Fruit fly (Drosophila melanogaster): ENCODE data around the gene CYLD.

The CYLD gene

DNA sequence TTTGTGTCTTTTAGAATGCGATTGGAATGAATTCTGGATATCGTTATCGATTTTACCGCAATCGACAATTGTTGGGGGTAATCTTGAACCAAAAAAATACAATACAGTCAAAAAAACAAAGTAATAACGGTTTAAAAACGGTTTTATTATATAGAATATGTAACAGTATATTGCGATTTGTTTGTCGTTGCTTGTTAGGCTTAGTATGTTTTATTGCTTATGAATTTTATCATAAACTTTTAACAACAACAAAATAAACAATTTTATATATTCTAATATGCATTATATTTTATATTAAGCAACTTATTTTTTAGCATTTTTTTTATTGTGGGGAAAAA is at the start of gene CYLD (continued):
- TF ChIP-seq CG11085 (GFP tag; IDR thresholded peaks at IDR 0.05) (no peak), lola (GFP tag; optimal IDR thresholded peaks at IDR 0.05) (peak in 1 of 3 experiments; percentile 56), CG17359 (tag; optimal IDR thresholded peaks at IDR 0.05) (peak; percentile 77), pzg (GFP tag; optimal IDR thresholded peaks at IDR 0.05) (peak; percentile 32), yki (optimal IDR thresholded peaks at IDR 0.05) (no peak), Hr39 (optimal IDR thresholded peaks at IDR 0.05) (no peak), danr (GFP tag; IDR thresholded peaks at IDR 0.05) (no peak), run (tag; optimal IDR thresholded peaks at IDR 0.05) (no peak), CG15696 (tag; optimal IDR thresholded peaks at IDR 0.05) (peak; percentile 49), Gsc (GFP tag; IDR thresholded peaks at IDR 0.05) (no peak), psq (GFP tag; optimal IDR thresholded peaks at IDR 0.05) (no peak), ci (GFP tag; IDR thresholded peaks at IDR 0.05) (peak; percentile 83; the same call in 1 of the 3 replicates), peb (GFP tag; IDR thresholded peaks at IDR 0.05) (no peak), Abd-B (GFP tag; optimal IDR thresholded peaks at IDR 0.05) (no peak), CG12942 (GFP tag; optimal IDR thresholded peaks at IDR 0.05) (peak; percentile 60), CG12155 (GFP tag; optimal IDR thresholded peaks at IDR 0.05) (peak; percentile 41), D19B (GFP tag; optimal IDR thresholded peaks at IDR 0.05) (no peak), onecut (GFP tag; IDR thresholded peaks at IDR 0.05) (peak; percentile 59), CG7372 (GFP tag; IDR thresholded peaks at IDR 0.05) (no peak), jing (GFP tag; optimal IDR thresholded peaks at IDR 0.05) (no peak), nmo (GFP tag; optimal IDR thresholded peaks at IDR 0.05) (peak; percentile 71), CG8089 (GFP tag; optimal IDR thresholded peaks at IDR 0.05) (no peak), Mes4 (GFP tag; optimal IDR thresholded peaks at IDR 0.05) (no peak), CG17802 (tag; optimal IDR thresholded peaks at IDR 0.05) (no peak), ATbp (GFP tag; optimal IDR thresholded peaks at IDR 0.05) (peak; percentile 7), Deaf1 (tag; optimal IDR thresholded peaks at IDR 0.05) (no peak), Ets97D (GFP tag; optimal IDR thresholded peaks at IDR 0.05) (peak; percentile 25), crp (GFP tag; optimal IDR thresholded peaks at IDR 0.05) (no peak), CG10462 (GFP tag; optimal IDR thresholded peaks at IDR 0.05) (peak; percentile 24), CG8478 (optimal IDR thresholded peaks at IDR 0.05) (no peak), Dp (GFP tag; optimal IDR thresholded peaks at IDR 0.05) (peak; percentile 15), CG18764 (GFP tag; optimal IDR thresholded peaks at IDR 0.05) (peak; percentile 42), CG1602 (GFP tag; optimal IDR thresholded peaks at IDR 0.05) (peak; percentile 59), lilli (GFP tag; optimal IDR thresholded peaks at IDR 0.05) (peak; percentile 53), Antp (GFP tag; optimal IDR thresholded peaks at IDR 0.05) (no peak), D19A (tag; optimal IDR thresholded peaks at IDR 0.05) (peak; percentile 68), CG10209 (GFP tag; optimal IDR thresholded peaks at IDR 0.05) (peak; percentile 52), CG1603 (tag; optimal IDR thresholded peaks at IDR 0.05) (peak; percentile 76), sug (tag; optimal IDR thresholded peaks at IDR 0.05) (peak; percentile 49), hkb (optimal IDR thresholded peaks at IDR 0.05) (no peak), hkb (GFP tag; IDR thresholded peaks at IDR 0.05) (peak; percentile 85), CG7745 (tag; optimal IDR thresholded peaks at IDR 0.05) (no peak), Six4 (GFP tag; optimal IDR thresholded peaks at IDR 0.05) (peak; percentile 63), trh (GFP tag; optimal IDR thresholded peaks at IDR 0.05) (no peak), CG2116 (GFP tag; optimal IDR thresholded peaks at IDR 0.05) (peak; percentile 67), Hr3 (GFP tag; optimal IDR thresholded peaks at IDR 0.05) (peak; percentile 71), h (optimal IDR thresholded peaks at IDR 0.05) (no peak), chm (GFP tag; IDR thresholded peaks at IDR 0.05) (no peak), ro (GFP tag; IDR thresholded peaks at IDR 0.05) (no peak), da (GFP tag; optimal IDR thresholded peaks at IDR 0.05) (no peak), schlank (tag; optimal IDR thresholded peaks at IDR 0.05) (no peak), CG13424 (tag; optimal IDR thresholded peaks at IDR 0.05) (peak; percentile 79), CG1024 (GFP tag; IDR thresholded peaks at IDR 0.05) (peak; percentile 44; the same call in 1 of the 2 replicates), esg (GFP tag; conservative IDR thresholded peaks at IDR 0.05) (no peak; the same call in 1 of the 2 replicates)
